Worm (Caenorhabditis elegans) whole organism, L4 larva: Measurements from ENCODE around the gene C44F1.1.

Experiments used
- ama-1 ChIP-seq: fragments of 150-350 bp; optimal IDR thresholded peaks from 2 replicates; lab custom pipeline; 2014; ENCODE audit warnings: inconsistent platforms, mixed read lengths
- mep-1 ChIP-seq: fragments of 150-350 bp; sonication (generic microtip); optimal IDR thresholded peaks from 3 replicates; lab custom pipeline; 2014; ENCODE audit warnings: missing biosample characterization, missing genetic modification characterization
- nhr-42 ChIP-seq: fragments of 200-800 bp; sonication (Bioruptor generic); IDR thresholded peaks from 2 replicates; pipeline ENCODE4 v1.3.6; 2022; ENCODE audit warnings: missing genetic modification characterization, missing compliant biosample characterization

DNA sequence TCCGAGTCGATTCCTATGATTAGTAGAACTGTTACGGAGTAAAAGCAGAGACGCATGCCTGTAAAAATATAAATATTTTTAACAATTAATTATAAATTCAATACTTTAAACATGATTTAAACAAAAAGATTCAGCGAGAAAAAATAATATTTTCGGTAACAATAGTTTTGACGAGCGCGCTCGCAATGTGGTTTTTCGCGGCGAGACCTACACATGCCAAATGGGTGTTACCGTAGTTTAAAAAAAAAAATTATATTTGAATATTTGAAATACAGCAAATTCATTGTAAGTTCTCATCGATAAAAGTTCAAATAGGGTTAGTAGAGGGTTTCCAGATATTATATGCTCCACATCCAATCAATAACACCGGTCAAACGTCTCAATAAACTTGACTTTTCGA lies 38.9 kb downstream of the C44F1.1 start, which contains the start of gene gldi-5:
- TF ChIP-seq mep-1 (no peak), nhr-42 (no peak), ama-1 (lab: Kevin White, UChicago) (no peak)
